Worm (Caenorhabditis elegans): ENCODE data around the gene srv-10.
"Not testable (repeated sequence)": the region's sequence is repeated elsewhere in the genome, so short reads cannot be mapped to it uniquely, and the experiment has no call there.

The srv-10 gene

ce11 chrV:13441661-13442060 lies 18.0 kb downstream of the srv-10 start, which contains the start of gene col-162:
TSS of gene col-162 (plus strand) at chrV:13441961.
- TF ChIP-seq blmp-1 (tag; optimal IDR thresholded peaks at IDR 0.05) (no peak), lin-32 (GFP tag; optimal IDR thresholded peaks at IDR 0.05) (no peak), bed-3 (GFP tag; optimal IDR thresholded peaks at IDR 0.05) (no peak), ham-2 (GFP tag; optimal IDR thresholded peaks at IDR 0.05) (no peak), nhr-2 (tag; optimal IDR thresholded peaks at IDR 0.05) (no peak), snpc-4 (tag; optimal IDR thresholded peaks at IDR 0.05) (no peak), ceh-39 (tag; optimal IDR thresholded peaks at IDR 0.05) (no peak)

DNA sequence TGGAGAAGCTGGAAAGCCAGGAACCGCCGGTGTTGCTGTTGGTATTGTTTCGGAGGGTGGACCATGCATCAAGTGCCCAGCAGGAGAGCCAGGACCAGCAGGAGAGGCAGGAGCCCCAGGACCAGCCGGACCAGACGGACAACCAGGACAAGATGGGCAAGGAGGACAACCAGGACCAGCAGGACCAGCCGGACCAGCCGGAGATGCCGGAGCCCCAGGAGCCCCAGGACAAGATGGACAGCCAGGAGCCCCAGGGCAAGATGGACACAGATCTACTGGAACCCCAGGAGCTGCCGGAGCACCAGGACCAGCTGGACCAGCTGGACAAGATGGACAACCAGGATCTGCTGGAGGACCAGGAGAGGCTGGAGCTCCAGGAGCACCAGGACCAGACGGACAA lies 19.1 kb downstream of the srv-10 start:
- no peak for TF ChIP-seq nhr-76 (tag; optimal IDR thresholded peaks at IDR 0.05)
- TF ChIP-seq tbx-8 (GFP tag; optimal IDR thresholded peaks at IDR 0.05): no peak
- no peak for TF ChIP-seq zip-8 (tag; optimal IDR thresholded peaks at IDR 0.05)
- no peak for TF ChIP-seq ham-2 (GFP tag; optimal IDR thresholded peaks at IDR 0.05)
- TF ChIP-seq mab-5 (tag; optimal IDR thresholded peaks at IDR 0.05): no peak
- no peak for TF ChIP-seq elt-3 (tag; optimal IDR thresholded peaks at IDR 0.05)
- no peak for TF ChIP-seq bed-3 (GFP tag; optimal IDR thresholded peaks at IDR 0.05)
- TF ChIP-seq drap-1 (GFP tag; optimal IDR thresholded peaks at IDR 0.05): no peak
- no peak for TF ChIP-seq ceh-83 (GFP tag; optimal IDR thresholded peaks at IDR 0.05)
- no peak for TF ChIP-seq blmp-1 (tag; optimal IDR thresholded peaks at IDR 0.05)
- no peak for TF ChIP-seq sptf-1 (tag; optimal IDR thresholded peaks at IDR 0.05)
- TF ChIP-seq nhr-2 (tag; optimal IDR thresholded peaks at IDR 0.05): no peak
- TF ChIP-seq unc-120 (tag; optimal IDR thresholded peaks at IDR 0.05; ENCODE audit: poor library complexity, severe bottlenecking): no peak
- no peak for TF ChIP-seq lin-32 (GFP tag; optimal IDR thresholded peaks at IDR 0.05)

DNA sequence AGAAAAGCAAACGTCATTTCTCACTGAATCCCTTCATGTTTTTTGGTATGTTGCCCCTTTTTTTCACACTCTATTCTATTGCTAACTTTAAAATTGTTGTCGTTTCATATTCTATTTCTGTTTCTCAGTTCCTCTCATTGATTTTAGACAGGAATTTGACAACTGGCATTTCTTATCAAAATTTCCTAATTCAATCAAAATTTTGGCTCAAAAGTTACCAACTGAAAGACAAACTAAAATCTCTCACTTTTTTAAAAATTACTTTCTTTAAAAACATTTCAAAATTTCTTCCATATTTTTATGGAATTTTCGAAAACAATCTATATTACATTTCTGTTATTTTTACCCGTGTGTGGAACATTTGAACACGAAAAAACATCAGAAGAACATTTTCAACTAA lies 19.8 kb downstream of the srv-10 start, which contains the start of gene Y2H9A.6:
Y2H9A.6 (plus strand) TSS at position 301 of the 400 bp plus-strand sequence.
- TF ChIP-seq bed-3 (GFP tag; optimal IDR thresholded peaks at IDR 0.05); nhr-76 (tag; optimal IDR thresholded peaks at IDR 0.05); blmp-1 (tag; optimal IDR thresholded peaks at IDR 0.05): not testable (repeated sequence)

DNA sequence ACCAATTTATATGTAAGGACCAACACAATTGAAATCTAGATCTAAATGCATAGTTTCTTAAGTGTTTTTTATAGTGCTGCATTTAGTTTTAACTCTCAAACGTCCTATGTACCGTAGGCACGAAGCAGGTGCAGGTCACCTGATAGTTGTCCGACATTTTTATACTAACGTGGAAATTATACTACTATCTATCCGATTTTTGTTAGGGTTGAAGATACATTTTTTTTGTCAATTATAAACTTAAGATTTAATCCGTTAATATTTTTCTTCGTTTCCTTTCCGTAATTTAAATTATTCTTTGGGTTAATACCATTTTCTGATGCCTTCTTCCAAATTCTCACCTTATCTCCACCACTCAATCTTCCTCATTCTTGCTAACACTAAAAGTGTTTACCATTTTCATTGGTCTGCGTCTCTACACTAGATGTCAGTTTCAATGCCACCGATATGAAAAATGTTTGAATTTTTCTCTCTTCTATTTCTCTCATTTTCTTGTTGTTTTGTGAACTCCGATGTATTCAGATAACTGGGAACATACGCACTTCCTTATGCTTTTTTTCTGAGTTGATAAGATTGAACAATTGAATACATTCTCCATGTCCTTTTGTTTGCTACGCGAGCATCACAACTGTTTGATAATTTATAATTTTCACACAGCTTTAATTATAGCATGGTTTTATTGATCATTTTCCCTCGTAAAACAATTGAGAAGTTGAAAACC lies 21.7 kb downstream of the srv-10 start, which contains the start of gene Y2H9A.4:
Y2H9A.4 (plus strand) TSS at position 671 of the 721 bp plus-strand sequence.
- TF ChIP-seq mls-2 (tag; optimal IDR thresholded peaks at IDR 0.05) (no peak), ham-2 (GFP tag; optimal IDR thresholded peaks at IDR 0.05) (no peak), mep-1 (tag; optimal IDR thresholded peaks at IDR 0.05) (no peak), unc-62 (GFP tag; optimal IDR thresholded peaks at IDR 0.05) (no peak), snpc-4 (tag; optimal IDR thresholded peaks at IDR 0.05) (no peak), ces-1 (GFP tag; optimal IDR thresholded peaks at IDR 0.05) (no peak), sem-2 (GFP tag; optimal IDR thresholded peaks at IDR 0.05) (no peak), nhr-2 (tag; optimal IDR thresholded peaks at IDR 0.05) (no peak), lsy-2 (tag; optimal IDR thresholded peaks at IDR 0.05) (no peak), bed-3 (GFP tag; optimal IDR thresholded peaks at IDR 0.05) (no peak), ceh-83 (GFP tag; optimal IDR thresholded peaks at IDR 0.05) (no peak)

DNA sequence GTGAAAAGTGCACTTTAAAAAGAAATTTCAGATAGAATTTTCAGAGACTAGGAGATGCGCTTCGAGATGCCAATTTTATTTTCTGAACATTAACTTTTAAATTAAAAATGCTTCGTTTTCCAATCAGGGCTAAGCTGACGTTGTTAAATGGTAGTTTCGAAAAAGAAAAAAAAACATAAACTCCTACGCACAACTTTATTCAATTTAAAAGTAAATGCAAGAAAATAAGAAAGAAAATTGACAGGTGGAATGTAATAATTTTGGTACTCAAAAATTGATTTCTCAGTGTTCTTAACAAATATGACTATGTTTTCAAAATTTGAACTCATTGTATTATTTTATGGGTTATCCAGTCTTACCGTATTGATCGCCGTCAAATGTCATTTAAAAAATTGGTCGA lies 29.6 kb downstream of the srv-10 start, which contains the start of gene lurp-2:
lurp-2 (plus strand) TSS at position 301 of the 400 bp plus-strand sequence.
- no peak for TF ChIP-seq lsy-2 (tag; optimal IDR thresholded peaks at IDR 0.05)

ce11 chrV:13455448-13455847 lies 31.7 kb downstream of the srv-10 start, which contains the start of gene lurp-3:
TSS of gene lurp-3 (plus strand) at chrV:13455748.
- TF ChIP-seq hlh-1 (tag; optimal IDR thresholded peaks at IDR 0.05) (no peak), snpc-4 (tag; optimal IDR thresholded peaks at IDR 0.05) (no peak), pha-4 (tag; optimal IDR thresholded peaks at IDR 0.05) (no peak), unc-120 (tag; optimal IDR thresholded peaks at IDR 0.05; ENCODE audit: poor library complexity, severe bottlenecking) (no peak), elt-1 (tag; optimal IDR thresholded peaks at IDR 0.05; ENCODE audit: borderline replicate concordance, insufficient read depth) (no peak), elt-3 (tag; optimal IDR thresholded peaks at IDR 0.05) (no peak), lin-13 (tag; optimal IDR thresholded peaks at IDR 0.05) (no peak), zip-8 (tag; optimal IDR thresholded peaks at IDR 0.05) (no peak), nhr-76 (tag; optimal IDR thresholded peaks at IDR 0.05) (no peak), nhr-12 (tag; optimal IDR thresholded peaks at IDR 0.05) (no peak), unc-39 (tag; optimal IDR thresholded peaks at IDR 0.05) (no peak), mls-2 (tag; optimal IDR thresholded peaks at IDR 0.05) (no peak), nhr-2 (tag; optimal IDR thresholded peaks at IDR 0.05) (no peak), ztf-11 (tag; optimal IDR thresholded peaks at IDR 0.05) (no peak), nhr-28 (tag; optimal IDR thresholded peaks at IDR 0.05) (no peak), drap-1 (GFP tag; optimal IDR thresholded peaks at IDR 0.05) (no peak), M03D4.4 (tag; optimal IDR thresholded peaks at IDR 0.05) (no peak)

Data from whole organism, mixed stage, embryonic.